Comparison of ENCODE assay signal across 4 fruit fly cellular contexts in the genomic region with DNA sequence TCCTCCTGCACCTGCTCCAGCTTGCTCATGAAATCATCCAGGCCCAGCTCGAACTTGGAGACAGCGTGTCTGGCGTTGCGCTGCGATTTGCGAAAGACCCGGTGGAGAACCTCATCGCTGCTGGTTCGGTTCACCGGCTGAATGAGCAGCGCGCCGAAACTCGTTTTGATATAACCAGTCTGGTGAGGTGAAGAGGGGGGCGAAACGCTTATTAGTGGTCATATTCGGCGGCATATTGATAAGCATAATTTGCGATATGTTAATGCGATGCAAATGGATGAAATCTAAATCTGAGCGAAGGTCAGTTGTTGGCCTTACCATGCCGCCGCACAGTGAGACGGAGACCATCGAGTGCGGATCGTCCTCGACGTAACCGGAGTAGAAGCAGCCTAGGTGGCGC.
TF ChIP-seq lines count a peak whose summit lies in the region.

No protein-coding gene starts in this region.

- TF ChIP-seq CTCF in whole organism, embryonic (GFP tag; optimal IDR thresholded peaks at IDR 0.05; lab: Kevin White, UChicago) = no peak

TF ChIP-seq in whole organism, 6 proteins besides CTCF, POLR2A, EP300 and RAD21:
- TF ChIP-seq psq (optimal IDR thresholded peaks at IDR 0.05; lab: Kevin White, UChicago) = no peak
- TF ChIP-seq Dll (optimal IDR thresholded peaks at IDR 0.05; lab: Kevin White, UChicago) = peak; percentile 45

TF ChIP-seq in whole organism, embryonic, 481 proteins besides CTCF, POLR2A, EP300 and RAD21:
- TF ChIP-seq twi (tag; optimal IDR thresholded peaks at IDR 0.05; lab: Kevin White, UChicago) = no peak
- TF ChIP-seq bcd (GFP tag; optimal IDR thresholded peaks at IDR 0.05; lab: Kevin White, UChicago) = no peak
- TF ChIP-seq Oli (tag; optimal IDR thresholded peaks at IDR 0.05; lab: Kevin White, UChicago) = no peak
- peak; percentile 91; the same call in 2 of the 4 replicates for TF ChIP-seq chinmo (GFP tag; IDR thresholded peaks at IDR 0.05; lab: Robert Waterston, UW; ENCODE audit: partially characterized antibody)
- TF ChIP-seq HLH3B (GFP tag; IDR thresholded peaks at IDR 0.05; lab: Robert Waterston, UW) = no peak
- no peak for TF ChIP-seq CG2129 (GFP tag; IDR thresholded peaks at IDR 0.05; lab: Robert Waterston, UW; ENCODE audit: partially characterized antibody)
- TF ChIP-seq usp (GFP tag; optimal IDR thresholded peaks at IDR 0.05; lab: Kevin White, UChicago) = no peak
- peak; percentile 73 for TF ChIP-seq vvl (GFP tag; IDR thresholded peaks at IDR 0.05; lab: Robert Waterston, UW)
- no peak for TF ChIP-seq Lpt (GFP tag; optimal IDR thresholded peaks at IDR 0.05; lab: Kevin White, UChicago)
- no peak for TF ChIP-seq lilli (GFP tag; optimal IDR thresholded peaks at IDR 0.05; lab: Kevin White, UChicago)
- TF ChIP-seq run (tag; optimal IDR thresholded peaks at IDR 0.05; lab: Kevin White, UChicago) = no peak
- no peak for TF ChIP-seq HLHmδ (GFP tag; optimal IDR thresholded peaks at IDR 0.05; lab: Kevin White, UChicago)
- no peak for TF ChIP-seq CG10543 (GFP tag; optimal IDR thresholded peaks at IDR 0.05; lab: Kevin White, UChicago)
- TF ChIP-seq sob (GFP tag; IDR thresholded peaks at IDR 0.05; lab: Robert Waterston, UW) = no peak
- peak; percentile 23; the same call in 1 of the 2 replicates for TF ChIP-seq Awh (GFP tag; IDR thresholded peaks at IDR 0.05; lab: Robert Waterston, UW)

TF ChIP-seq in whole organism, prepupa, 60 proteins besides CTCF, POLR2A, EP300 and RAD21:
- TF ChIP-seq svp (GFP tag; lab: Kevin White, UChicago) (peak; percentile 31), cyc (GFP tag; optimal IDR thresholded peaks at IDR 0.05; lab: Kevin White, UChicago) (no peak), ss (GFP tag; optimal IDR thresholded peaks at IDR 0.05; lab: Kevin White, UChicago) (no peak), Ets96B (tag; optimal IDR thresholded peaks at IDR 0.05; lab: Kevin White, UChicago) (no peak), CG15336 (GFP tag; IDR thresholded peaks at IDR 0.05; lab: Robert Waterston, UW) (no peak)
TF ChIP-seq in whole organism, prepupa: peak in this region for 1.

TF ChIP-seq in whole organism, wandering third instar larva, 38 proteins besides CTCF, POLR2A, EP300 and RAD21:
- peak; percentile 8 for TF ChIP-seq Dif (GFP tag; optimal IDR thresholded peaks at IDR 0.05; lab: Kevin White, UChicago; ENCODE audit: partially characterized antibody)
- no peak for TF ChIP-seq usp (GFP tag; optimal IDR thresholded peaks at IDR 0.05; lab: Kevin White, UChicago)
- TF ChIP-seq Vsx2 (GFP tag; optimal IDR thresholded peaks at IDR 0.05; lab: Kevin White, UChicago; ENCODE audit: partially characterized antibody) = peak; percentile 65
